Fruit fly (Drosophila melanogaster) whole organism, prepupa: ENCODE data around the gene ras.

ENCODE experiments used
- Blimp-1 ChIP-seq: fragments of 200-800 bp; sonication (Bioruptor generic); optimal IDR thresholded peaks from 3 replicates; lab custom pipeline; 2017; ENCODE audit warnings: missing biosample characterization, missing genetic modification characterization, mild to moderate bottlenecking, moderate library complexity, missing genetic modification reagents
- CG10631 ChIP-seq: fragments of 200-800 bp; sonication (Bioruptor generic); optimal IDR thresholded peaks from 2 replicates; lab custom pipeline; 2016; ENCODE audit warnings: missing biosample characterization, missing genetic modification characterization
- CG10669 ChIP-seq: fragments of 200-800 bp; sonication (Bioruptor generic); optimal IDR thresholded peaks from 3 replicates; lab custom pipeline; 2018; ENCODE audit warnings: missing biosample characterization, mild to moderate bottlenecking, missing genetic modification characterization, moderate library complexity
- CG11762 ChIP-seq: fragments of 200-800 bp; sonication (Bioruptor generic); optimal IDR thresholded peaks from 3 replicates; lab custom pipeline; 2016; ENCODE audit warnings: missing biosample characterization, missing genetic modification characterization; ENCODE audit not compliant: insufficient read depth
- CG11902 ChIP-seq: fragments of 200-800 bp; sonication (Bioruptor generic); optimal IDR thresholded peaks from 3 replicates; lab custom pipeline; 2016; ENCODE audit warnings: missing biosample characterization, missing genetic modification characterization
- CG15336 ChIP-seq: fragments of 200-800 bp; sonication (Bioruptor generic); IDR thresholded peaks from 2 replicates; pipeline ENCODE4 v1.3.6; 2022; ENCODE audit warnings: missing biosample characterization, missing genetic modification characterization
- CG1621 ChIP-seq: fragments of 200-800 bp; sonication (Bioruptor generic); optimal IDR thresholded peaks from 3 replicates; lab custom pipeline; 2018; ENCODE audit warnings: missing biosample characterization, mild to moderate bottlenecking, missing genetic modification characterization
- CG16779 ChIP-seq: fragments of 200-800 bp; sonication (Bioruptor generic); optimal IDR thresholded peaks from 3 replicates; lab custom pipeline; 2017; ENCODE audit warnings: missing biosample characterization, mild to moderate bottlenecking, missing genetic modification characterization
- CG3032 ChIP-seq: fragments of 200-800 bp; optimal IDR thresholded peaks from 2 replicates; lab custom pipeline; 2019; ENCODE audit warnings: missing biosample characterization, mild to moderate bottlenecking, missing genetic modification characterization, moderate library complexity
- CG31627 ChIP-seq: fragments of 200-800 bp; sonication (Bioruptor generic); optimal IDR thresholded peaks from 3 replicates; lab custom pipeline; 2016; ENCODE audit warnings: missing biosample characterization, missing genetic modification characterization
- CG32006 ChIP-seq: fragments of 200-800 bp; sonication (Bioruptor generic); optimal IDR thresholded peaks from 3 replicates; lab custom pipeline; 2017; ENCODE audit warnings: missing biosample characterization, mild to moderate bottlenecking, missing genetic modification characterization
- CG34406 ChIP-seq: fragments of 200-800 bp; sonication (Bioruptor generic); optimal IDR thresholded peaks from 3 replicates; lab custom pipeline; 2016; ENCODE audit warnings: missing biosample characterization, missing genetic modification characterization
- CG4318 ChIP-seq: fragments of 200-800 bp; sonication (Bioruptor generic); optimal IDR thresholded peaks from 3 replicates; lab custom pipeline; 2017; ENCODE audit warnings: missing biosample characterization, mild to moderate bottlenecking, missing genetic modification characterization
- CG6163 ChIP-seq: fragments of 200-800 bp; sonication (Bioruptor generic); IDR thresholded peaks from 3 replicates; pipeline ENCODE4 v1.3.6; 2022; ENCODE audit warnings: missing biosample characterization, missing genetic modification characterization
- CG6276 ChIP-seq: fragments of 200-800 bp; sonication (Bioruptor generic); optimal IDR thresholded peaks from 2 replicates; lab custom pipeline; 2017; ENCODE audit warnings: missing biosample characterization, mild to moderate bottlenecking, missing genetic modification characterization
- CG6792 ChIP-seq: fragments of 200-800 bp; sonication (Bioruptor generic); optimal IDR thresholded peaks from 3 replicates; lab custom pipeline; 2016; ENCODE audit warnings: missing biosample characterization, missing genetic modification characterization
- CG6808 ChIP-seq: fragments of 200-800 bp; sonication (Bioruptor generic); optimal IDR thresholded peaks from 3 replicates; lab custom pipeline; 2017; ENCODE audit warnings: missing biosample characterization, missing genetic modification characterization, mild to moderate bottlenecking, moderate library complexity, missing genetic modification reagents
- CG6854 ChIP-seq: fragments of 200-800 bp; sonication (Bioruptor generic); optimal IDR thresholded peaks from 2 replicates; lab custom pipeline; 2017; ENCODE audit warnings: missing biosample characterization, mild to moderate bottlenecking, missing genetic modification characterization
- CG7368 ChIP-seq: fragments of 200-800 bp; sonication (Bioruptor generic); optimal IDR thresholded peaks from 3 replicates; lab custom pipeline; 2016; ENCODE audit warnings: missing biosample characterization, missing genetic modification characterization
- CG8119 ChIP-seq: fragments of 200-800 bp; sonication (Bioruptor generic); IDR thresholded peaks from 3 replicates; pipeline ENCODE4 v1.3.6; 2022; ENCODE audit warnings: missing biosample characterization, missing genetic modification characterization
- CG8319 ChIP-seq: fragments of 200-800 bp; sonication (Bioruptor generic); optimal IDR thresholded peaks from 3 replicates; lab custom pipeline; 2016; ENCODE audit warnings: missing biosample characterization, missing genetic modification characterization
- CG8632 ChIP-seq: fragments of 200-800 bp; sonication (Bioruptor generic); optimal IDR thresholded peaks from 3 replicates; lab custom pipeline; 2016; ENCODE audit warnings: missing biosample characterization, missing genetic modification characterization
- CG9139 ChIP-seq: fragments of 200-800 bp; sonication (Bioruptor generic); optimal IDR thresholded peaks from 3 replicates; lab custom pipeline; 2017; ENCODE audit warnings: missing biosample characterization, mild to moderate bottlenecking, missing genetic modification characterization
- Eip75B ChIP-seq: fragments of 200-800 bp; sonication (Bioruptor generic); optimal IDR thresholded peaks from 3 replicates; lab custom pipeline; 2016; ENCODE audit warnings: missing biosample characterization, missing genetic modification characterization
- Eip78C ChIP-seq: fragments of 200-800 bp; sonication (Bioruptor generic); peaks from one replicate; lab custom pipeline; 2016; ENCODE audit warnings: missing biosample characterization, missing genetic modification characterization
- Ets21C ChIP-seq: fragments of 200-800 bp; sonication (Bioruptor generic); optimal IDR thresholded peaks from 3 replicates; lab custom pipeline; 2016; ENCODE audit warnings: missing biosample characterization, missing genetic modification characterization
- Ets96B ChIP-seq: fragments of 200-800 bp; optimal IDR thresholded peaks from 2 replicates; lab custom pipeline; 2019; ENCODE audit warnings: missing biosample characterization, mild to moderate bottlenecking, missing genetic modification characterization, moderate library complexity
- Gug ChIP-seq: fragments of 200-800 bp; sonication (Bioruptor generic); IDR thresholded peaks from 2 replicates; pipeline ENCODE4 v1.3.6; 2022; ENCODE audit warnings: missing biosample characterization, missing genetic modification characterization
- Hr38 ChIP-seq: sonication (Bioruptor generic); optimal IDR thresholded peaks from 2 replicates; lab custom pipeline; 2016; ENCODE audit warnings: missing biosample characterization, missing genetic modification characterization
- Hr4 ChIP-seq: fragments of 200-800 bp; sonication (Bioruptor generic); optimal IDR thresholded peaks from 3 replicates; lab custom pipeline; 2016; ENCODE audit warnings: missing biosample characterization, missing genetic modification characterization
- Lpt ChIP-seq: fragments of 200-800 bp; sonication (Bioruptor generic); optimal IDR thresholded peaks from 3 replicates; lab custom pipeline; 2016; ENCODE audit warnings: missing biosample characterization, missing genetic modification characterization
- Met ChIP-seq: fragments of 200-800 bp; sonication (Bioruptor generic); optimal IDR thresholded peaks from 3 replicates; lab custom pipeline; 2016; ENCODE audit warnings: missing biosample characterization, missing genetic modification characterization
- Smox ChIP-seq: fragments of 200-800 bp; sonication (Bioruptor generic); optimal IDR thresholded peaks from 3 replicates; lab custom pipeline; 2016; ENCODE audit warnings: missing biosample characterization, missing genetic modification characterization
- Sox102F ChIP-seq: fragments of 200-800 bp; sonication (Bioruptor generic); optimal IDR thresholded peaks from 2 replicates; lab custom pipeline; 2016; ENCODE audit warnings: missing biosample characterization, mild to moderate bottlenecking, missing genetic modification characterization
- Sox15 ChIP-seq: fragments of 200-800 bp; sonication (Bioruptor generic); optimal IDR thresholded peaks from 3 replicates; lab custom pipeline; 2016; ENCODE audit warnings: missing biosample characterization, missing genetic modification characterization
- achi ChIP-seq: fragments of 200-800 bp; sonication (Bioruptor generic); optimal IDR thresholded peaks from 3 replicates; lab custom pipeline; 2016; ENCODE audit warnings: missing biosample characterization, missing genetic modification characterization
- acj6 ChIP-seq: fragments of 200-800 bp; sonication (Bioruptor generic); optimal IDR thresholded peaks from 3 replicates; lab custom pipeline; 2016; ENCODE audit warnings: missing biosample characterization, missing genetic modification characterization
- cyc ChIP-seq: fragments of 200-800 bp; sonication (Bioruptor generic); optimal IDR thresholded peaks from 3 replicates; lab custom pipeline; 2016; ENCODE audit warnings: missing biosample characterization, missing genetic modification characterization
- dac ChIP-seq: fragments of 200-800 bp; sonication (Bioruptor generic); optimal IDR thresholded peaks from 2 replicates; lab custom pipeline; 2017; ENCODE audit warnings: missing biosample characterization, mild to moderate bottlenecking, missing genetic modification characterization
- dsx ChIP-seq: fragments of 200-800 bp; optimal IDR thresholded peaks from 3 replicates; lab custom pipeline; 2019; ENCODE audit warnings: missing biosample characterization, mild to moderate bottlenecking, missing genetic modification characterization, moderate library complexity; ENCODE audit not compliant: poor library complexity, severe bottlenecking
- eg ChIP-seq: fragments of 200-800 bp; sonication (Bioruptor generic); IDR thresholded peaks from 3 replicates; pipeline ENCODE4 v1.3.6; 2022; ENCODE audit warnings: missing biosample characterization, missing genetic modification characterization
- esn ChIP-seq: fragments of 200-800 bp; sonication (Bioruptor generic); optimal IDR thresholded peaks from 2 replicates; lab custom pipeline; 2016; ENCODE audit warnings: missing biosample characterization, mild to moderate bottlenecking, missing genetic modification characterization, moderate library complexity
- fd85E ChIP-seq: fragments of 200-800 bp; sonication (Bioruptor generic); optimal IDR thresholded peaks from 3 replicates; lab custom pipeline; 2016; ENCODE audit warnings: missing biosample characterization, missing genetic modification characterization
- fkh ChIP-seq: fragments of 200-800 bp; sonication (Bioruptor generic); optimal IDR thresholded peaks from 3 replicates; lab custom pipeline; 2017; ENCODE audit warnings: missing biosample characterization, mild to moderate bottlenecking, missing genetic modification characterization, moderate library complexity
- lz ChIP-seq: fragments of 200-800 bp; sonication (Bioruptor generic); optimal IDR thresholded peaks from 3 replicates; lab custom pipeline; 2016; ENCODE audit warnings: missing biosample characterization, missing genetic modification characterization
- net ChIP-seq: fragments of 200-800 bp; sonication (Bioruptor generic); optimal IDR thresholded peaks from 3 replicates; lab custom pipeline; 2016; ENCODE audit warnings: missing biosample characterization, missing genetic modification characterization
- pdm3 ChIP-seq: fragments of 200-800 bp; sonication (Bioruptor generic); optimal IDR thresholded peaks from 3 replicates; lab custom pipeline; 2016; ENCODE audit warnings: missing biosample characterization, missing genetic modification characterization
- ss ChIP-seq, 2 experiments: fragments of 200-800 bp; sonication (Bioruptor generic); optimal IDR thresholded peaks; 2 replicates in 1 of 2; 3 replicates in 1 of 2; lab custom pipeline; 2017 to 2018; ENCODE audit warnings: mild to moderate bottlenecking in 2 of 2, missing biosample characterization in 2 of 2, missing genetic modification characterization in 2 of 2, moderate library complexity in 1 of 2
- svp ChIP-seq: fragments of 200-800 bp; sonication (Bioruptor generic); peaks from one replicate; lab custom pipeline; 2016; ENCODE audit warnings: missing biosample characterization, missing genetic modification characterization
- topi ChIP-seq: fragments of 200-800 bp; sonication (Bioruptor generic); optimal IDR thresholded peaks from 3 replicates; lab custom pipeline; 2016; ENCODE audit warnings: missing biosample characterization, missing genetic modification characterization
- vri ChIP-seq: fragments of 200-800 bp; sonication (Bioruptor generic); optimal IDR thresholded peaks from 3 replicates; lab custom pipeline; 2016; ENCODE audit warnings: missing biosample characterization, mild to moderate bottlenecking, missing genetic modification characterization

The ras gene

DNA sequence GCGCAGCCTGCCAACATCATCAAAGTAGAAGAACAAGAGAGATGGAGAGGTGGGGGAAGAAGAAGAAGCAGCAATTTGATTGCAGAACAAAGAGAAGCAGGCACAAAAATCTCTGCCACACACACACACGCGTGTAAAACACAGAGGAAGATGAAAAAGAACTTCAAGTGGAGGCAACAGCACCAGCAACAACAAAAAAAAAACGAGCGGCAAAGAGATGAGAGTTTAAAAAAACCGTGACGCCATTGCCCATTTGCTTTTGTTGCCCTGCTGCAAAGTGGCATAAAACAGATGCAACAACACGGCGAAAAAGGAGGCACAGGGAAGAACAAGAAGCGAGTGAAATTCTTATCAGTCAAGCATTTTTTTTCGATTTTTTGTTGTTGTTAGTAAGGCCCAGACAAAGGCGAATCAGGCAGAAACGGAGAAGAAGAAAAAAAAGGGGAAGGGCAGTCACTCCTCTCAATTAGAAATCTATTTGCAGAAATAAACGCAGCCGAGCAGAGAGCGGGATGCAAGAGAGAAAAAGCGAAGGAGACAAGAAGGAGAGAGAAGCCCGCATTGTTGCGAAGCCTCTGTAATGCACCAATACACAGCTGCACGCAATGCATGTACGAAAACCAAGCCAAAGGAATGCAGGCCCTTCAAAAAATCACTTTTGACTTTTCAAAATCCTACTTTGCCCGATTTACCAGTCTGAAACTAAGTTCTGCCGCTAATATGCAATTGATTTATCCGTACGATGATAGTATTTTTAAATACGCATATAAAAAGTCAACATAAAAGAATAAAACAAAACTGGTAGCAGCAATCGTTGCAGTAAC, 2.3 kb upstream of the ras start:
- TF ChIP-seq CG10631 (GFP tag; lab: Kevin White, UChicago) (no peak), CG32006 (GFP tag; lab: Kevin White, UChicago) (peak; percentile 22), Lpt (GFP tag; lab: Kevin White, UChicago) (peak; percentile 37), CG8632 (no peak), dsx (peak; percentile 25), CG7368 (GFP tag; lab: Kevin White, UChicago) (no peak), Sox15 (no peak), fkh (GFP tag; lab: Kevin White, UChicago) (no peak), CG6276 (GFP tag; lab: Kevin White, UChicago) (peak; percentile 60), achi (GFP tag; lab: Kevin White, UChicago) (no peak), svp (GFP tag; lab: Kevin White, UChicago) (peak; percentile 66), Eip78C (GFP tag; lab: Kevin White, UChicago) (peak; percentile 37), CG11762 (GFP tag; lab: Kevin White, UChicago) (peak; percentile 14), Hr4 (GFP tag; lab: Kevin White, UChicago) (no peak), lz (GFP tag; lab: Kevin White, UChicago) (no peak), Sox102F (peak; percentile 18), CG1621 (tag; lab: Kevin White, UChicago) (peak; percentile 14), Blimp-1 (GFP tag; lab: Kevin White, UChicago) (no peak), pdm3 (GFP tag; lab: Kevin White, UChicago) (no peak), Ets21C (GFP tag; lab: Kevin White, UChicago) (no peak), Ets96B (tag; lab: Kevin White, UChicago) (peak; percentile 21), topi (GFP tag; lab: Kevin White, UChicago) (no peak), Met (GFP tag; lab: Kevin White, UChicago) (no peak), fd85E (no peak), net (GFP tag; lab: Kevin White, UChicago) (peak; percentile 24), CG3032 (peak; percentile 24), CG8119 (GFP tag; lab: Robert Waterston, UW) (peak; percentile 40; the same call in 1 of the 3 replicates), Smox (GFP tag; lab: Kevin White, UChicago) (no peak), CG15336 (GFP tag; lab: Robert Waterston, UW) (no peak), Eip75B (no peak), CG10669 (GFP tag; lab: Kevin White, UChicago) (peak; percentile 42), CG6792 (GFP tag; lab: Kevin White, UChicago) (no peak), Gug (GFP tag; lab: Robert Waterston, UW) (0 out of 2 replicates have a peak, but pooled peaks have one; percentile 15), cyc (GFP tag; lab: Kevin White, UChicago) (no peak), CG6163 (peak; percentile 77; the same call in 2 of the 3 replicates), dac (no peak), eg (GFP tag; lab: Robert Waterston, UW) (peak; percentile 46; the same call in 1 of the 3 replicates), CG4318 (GFP tag; lab: Kevin White, UChicago) (no peak), esn (GFP tag; lab: Kevin White, UChicago) (no peak), CG6854 (GFP tag; lab: Kevin White, UChicago) (peak; percentile 2), CG8319 (GFP tag; lab: Kevin White, UChicago) (no peak), CG11902 (GFP tag; lab: Kevin White, UChicago) (no peak), acj6 (no peak), CG34406 (GFP tag; lab: Kevin White, UChicago) (no peak), CG31627 (GFP tag; lab: Kevin White, UChicago) (no peak), ss (GFP tag; optimal IDR thresholded peaks at IDR 0.05; lab: Kevin White, UChicago) (peak; percentile 62 to 69), CG6808 (GFP tag; lab: Kevin White, UChicago) (peak; percentile 57), vri (GFP tag; lab: Kevin White, UChicago) (peak; percentile 32), CG16779 (tag; lab: Kevin White, UChicago) (peak; percentile 35), Hr38 (GFP tag; lab: Kevin White, UChicago) (no peak), CG9139 (GFP tag; lab: Kevin White, UChicago) (peak; percentile 28)
